Fruit fly (Drosophila melanogaster) whole organism, adult: ENCODE measurements around the gene CG6230.
A peak's percentile ranks its signal among the peaks of the same experiment; 100 is the strongest.

ENCODE experiments used
- CG11617 ChIP-seq: fragments of 200-800 bp; sonication (Bioruptor generic); optimal IDR thresholded peaks from 2 replicates; lab custom pipeline; 2017; ENCODE audit warnings: mild to moderate bottlenecking, missing biosample characterization, missing genetic modification reagents, missing genetic modification characterization
- CG33017 ChIP-seq: fragments of 200-800 bp; sonication (Bioruptor generic); optimal IDR thresholded peaks from 2 replicates; lab custom pipeline; 2018; ENCODE audit warnings: missing biosample characterization, mild to moderate bottlenecking, missing genetic modification characterization, moderate library complexity
- Clk ChIP-seq: fragments of 200-800 bp; sonication (Bioruptor generic); optimal IDR thresholded peaks from 2 replicates; lab custom pipeline; 2017; ENCODE audit warnings: missing biosample characterization, missing genetic modification characterization
- Crg-1 ChIP-seq: fragments of 200-800 bp; sonication (Bioruptor generic); optimal IDR thresholded peaks from 2 replicates; lab custom pipeline; 2016; ENCODE audit warnings: missing biosample characterization, missing genetic modification characterization
- bab1 ChIP-seq: fragments of 200-800 bp; sonication (Bioruptor generic); optimal IDR thresholded peaks from 3 replicates; lab custom pipeline; 2019; ENCODE audit warnings: missing biosample characterization, mild to moderate bottlenecking, missing genetic modification characterization, moderate library complexity
- cnc ChIP-seq, 2 experiments: fragments of >200 bp; optimal IDR thresholded peaks; 2 replicates each; lab custom pipeline; 2017
- ovo ChIP-seq: fragments of 200-800 bp; sonication (Bioruptor generic); optimal IDR thresholded peaks from 2 replicates; lab custom pipeline; 2016; ENCODE audit warnings: missing biosample characterization, missing genetic modification characterization

DNA sequence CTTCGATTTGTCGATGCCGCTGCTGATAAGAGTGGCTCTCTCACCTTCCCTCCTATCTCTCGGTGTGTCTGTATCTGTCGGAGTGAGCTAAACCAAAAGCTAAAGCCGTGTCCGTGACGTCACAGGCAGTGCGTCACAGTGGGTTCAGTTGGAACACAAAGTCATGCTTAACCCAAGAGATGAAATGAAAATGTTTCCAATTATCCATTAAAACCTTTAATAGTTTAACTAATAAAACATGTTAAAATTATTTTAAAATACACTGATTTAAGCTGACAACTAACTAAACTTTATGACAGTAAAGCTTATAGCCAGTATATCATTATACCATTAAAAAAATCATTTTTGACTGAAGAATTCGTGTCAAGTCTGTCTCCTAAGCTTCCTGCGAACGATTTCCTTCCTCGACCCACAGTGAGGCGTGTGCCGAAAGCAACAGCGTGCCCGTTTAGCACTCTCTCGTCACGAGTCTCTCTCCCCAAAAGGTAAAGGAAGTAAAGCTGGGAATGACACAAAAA, 7.0 kb downstream of the CG6230 start, which contains the start of gene Idua:
- TF ChIP-seq ovo (GFP tag; lab: Kevin White, UChicago): no peak
- TF ChIP-seq CG11617 (GFP tag; lab: Kevin White, UChicago): peak; percentile 47
- TF ChIP-seq bab1 (GFP tag; lab: Kevin White, UChicago): peak; percentile 65
- TF ChIP-seq cnc (optimal IDR thresholded peaks at IDR 0.05; lab: Kevin White, UChicago): no peak
- no peak for TF ChIP-seq Crg-1 (GFP tag; lab: Kevin White, UChicago)
- TF ChIP-seq Clk: peak; percentile 37
- TF ChIP-seq CG33017 (tag; lab: Kevin White, UChicago): peak; percentile 65
